Worm (Caenorhabditis elegans) whole organism, mixed stage, embryonic: Measurements from ENCODE around the gene clec-240.

Experiments used
- blmp-1 ChIP-seq: fragments of 150-350 bp; optimal IDR thresholded peaks from 2 replicates; lab custom pipeline; 2014; ENCODE audit warnings: missing biosample characterization, missing genetic modification characterization
- ceh-43 ChIP-seq: fragments of 200-800 bp; sonication (Bioruptor generic); optimal IDR thresholded peaks from 2 replicates; lab custom pipeline; 2018; ENCODE audit warnings: mild to moderate bottlenecking, missing genetic modification characterization, moderate library complexity, missing compliant biosample characterization
- ces-1 ChIP-seq: fragments of 150-350 bp; optimal IDR thresholded peaks from 2 replicates; lab custom pipeline; 2014; ENCODE audit warnings: missing biosample characterization, missing genetic modification reagents, missing genetic modification characterization
- cnd-1 ChIP-seq: fragments of 200-800 bp; sonication (Bioruptor generic); optimal IDR thresholded peaks from 2 replicates; lab custom pipeline; 2018; ENCODE audit warnings: mild to moderate bottlenecking, missing genetic modification characterization, missing compliant biosample characterization
- elt-1 ChIP-seq: sonication (generic microtip); optimal IDR thresholded peaks from 2 replicates; lab custom pipeline; 2017; ENCODE audit warnings: missing genetic modification characterization, mild to moderate bottlenecking, missing compliant biosample characterization, antibody characterized with exemption, moderate library complexity, borderline replicate concordance; ENCODE audit not compliant: insufficient read depth
- lin-13 ChIP-seq: fragments of 150-350 bp; optimal IDR thresholded peaks from 2 replicates; lab custom pipeline; 2014; ENCODE audit warnings: missing biosample characterization, missing genetic modification characterization
- lin-32 ChIP-seq: fragments of 200-800 bp; sonication (Bioruptor generic); optimal IDR thresholded peaks from 2 replicates; lab custom pipeline; 2018; ENCODE audit warnings: mild to moderate bottlenecking, missing genetic modification characterization, missing compliant biosample characterization
- nhr-12 ChIP-seq: fragments of 150-350 bp; optimal IDR thresholded peaks from 2 replicates; lab custom pipeline; 2014; ENCODE audit warnings: missing biosample characterization, missing genetic modification characterization
- snpc-4 ChIP-seq: fragments of 150-350 bp; optimal IDR thresholded peaks from 2 replicates; lab custom pipeline; 2014; ENCODE audit warnings: missing biosample characterization, missing genetic modification characterization
- unc-39 ChIP-seq: fragments of 150-350 bp; optimal IDR thresholded peaks from 2 replicates; lab custom pipeline; 2014; ENCODE audit warnings: missing biosample characterization, missing genetic modification characterization
- ztf-11 ChIP-seq: fragments of 150-350 bp; optimal IDR thresholded peaks from 2 replicates; lab custom pipeline; 2014; ENCODE audit warnings: missing biosample characterization, missing genetic modification characterization

ce11 chrV:17044500-17044899 is 34.7 kb downstream of the clec-240 start, which contains the start of gene F28B1.2:
- no peak for TF ChIP-seq ztf-11 (tag; lab: Kevin White, UChicago)
- no peak for TF ChIP-seq blmp-1
- TF ChIP-seq cnd-1 (tag; lab: Kevin White, UChicago), result no peak
- no peak for TF ChIP-seq nhr-12
- TF ChIP-seq unc-39 (tag; lab: Kevin White, UChicago), result no peak
- TF ChIP-seq snpc-4 (tag; lab: Kevin White, UChicago), result no peak
- no peak for TF ChIP-seq ceh-43 (GFP tag; lab: Kevin White, UChicago)
- TF ChIP-seq lin-13 (tag; lab: Kevin White, UChicago), result no peak
- no peak for TF ChIP-seq elt-1
- no peak for TF ChIP-seq lin-32 (GFP tag; lab: Kevin White, UChicago)
- no peak for TF ChIP-seq ces-1 (GFP tag; lab: Kevin White, UChicago)
